Worm (Caenorhabditis elegans): ENCODE results near the gene cyp-13A12.

DNA sequence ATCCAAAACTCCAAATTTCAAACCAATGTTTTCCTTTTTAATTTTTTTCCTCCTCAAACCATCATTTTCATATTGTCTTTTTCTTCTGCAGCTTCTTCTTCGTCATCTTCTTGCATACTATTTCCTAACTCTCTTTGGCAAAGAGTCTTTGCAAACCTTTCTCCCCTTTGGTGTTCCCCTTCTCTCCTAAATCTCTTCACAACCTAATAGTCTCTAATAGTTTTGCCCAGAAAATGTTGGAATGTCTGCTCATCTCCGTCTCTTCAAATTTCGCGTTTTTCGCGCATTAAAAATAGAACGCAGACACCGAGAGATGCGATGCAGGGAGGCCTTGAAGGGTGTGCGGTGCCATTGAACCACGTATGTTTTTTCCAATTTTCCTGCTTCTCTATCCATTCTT lies 22.2 kb upstream of the cyp-13A12 start, which contains the start of gene ZK1010.10:
- TF ChIP-seq ztf-11 (tag; optimal IDR thresholded peaks at IDR 0.05), result no peak
- no peak for TF ChIP-seq nhr-10 (tag; optimal IDR thresholded peaks at IDR 0.05)
- peak; percentile 43 for TF ChIP-seq nhr-6 (tag; optimal IDR thresholded peaks at IDR 0.05)
- no peak for TF ChIP-seq ces-1 (GFP tag; optimal IDR thresholded peaks at IDR 0.05)

Measured in whole organism, L4 larva.